Worm (Caenorhabditis elegans): ENCODE measurements around the gene C10A4.7.

- TF ChIP-seq daf-12 (tag; optimal IDR thresholded peaks at IDR 0.05), result no peak
- no peak for TF ChIP-seq unc-130 (GFP tag; optimal IDR thresholded peaks at IDR 0.05)
- no peak for TF ChIP-seq skn-1 (tag; optimal IDR thresholded peaks at IDR 0.05)
- no peak for TF ChIP-seq nhr-77 (tag; optimal IDR thresholded peaks at IDR 0.05)
- TF ChIP-seq snpc-4 (tag; optimal IDR thresholded peaks at IDR 0.05), result no peak
- no peak for TF ChIP-seq zag-1 (tag; optimal IDR thresholded peaks at IDR 0.05)
- TF ChIP-seq lin-39 (tag; optimal IDR thresholded peaks at IDR 0.05), result no peak
- no peak for TF ChIP-seq jun-1 (tag; optimal IDR thresholded peaks at IDR 0.05)
- TF ChIP-seq zfp-3 (GFP tag; conservative IDR thresholded peaks at IDR 0.05), result no peak
- no peak for TF ChIP-seq ceh-62 (tag; optimal IDR thresholded peaks at IDR 0.05)
- no peak for TF ChIP-seq fos-1 (tag; optimal IDR thresholded peaks at IDR 0.05)
- TF ChIP-seq pqm-1 (tag; optimal IDR thresholded peaks at IDR 0.05), result no peak
These were observed 15.2 kb upstream of the C10A4.7 start for ce11 chrX:7430483-7430882.

Data from whole organism, L4 larva.